Worm (Caenorhabditis elegans) whole organism, late embryonic: ENCODE data around the gene mgl-3.

ENCODE experiments used
- F13H6.1 ChIP-seq: sonication (generic microtip); optimal IDR thresholded peaks from 2 replicates; lab custom pipeline; 2016; ENCODE audit warnings: missing genetic modification characterization, missing compliant biosample characterization
- ahr-1 ChIP-seq: sonication (generic microtip); optimal IDR thresholded peaks from 2 replicates; lab custom pipeline; 2016; ENCODE audit warnings: missing genetic modification characterization, missing compliant biosample characterization
- fkh-6 ChIP-seq: sonication (generic microtip); optimal IDR thresholded peaks from 2 replicates; lab custom pipeline; 2016; ENCODE audit warnings: missing genetic modification characterization, missing compliant biosample characterization
- hlh-8 ChIP-seq: sonication (generic microtip); optimal IDR thresholded peaks from 2 replicates; lab custom pipeline; 2016; ENCODE audit warnings: missing genotype, missing genetic modification characterization, missing compliant biosample characterization
- odd-2 ChIP-seq: sonication (generic microtip); optimal IDR thresholded peaks from 2 replicates; lab custom pipeline; 2017; ENCODE audit warnings: antibody characterized with exemption, mild to moderate bottlenecking, missing genetic modification characterization, missing compliant biosample characterization
- pax-1 ChIP-seq: fragments of 150-350 bp; optimal IDR thresholded peaks from 2 replicates; lab custom pipeline; 2014; ENCODE audit warnings: missing biosample characterization, missing genetic modification characterization
- rnt-1 ChIP-seq: sonication (generic microtip); optimal IDR thresholded peaks from 2 replicates; lab custom pipeline; 2016; ENCODE audit warnings: missing genetic modification characterization, missing compliant biosample characterization
- sox-2 ChIP-seq: fragments of 200-800 bp; sonication (Bioruptor generic); IDR thresholded peaks from 2 replicates; pipeline ENCODE4 v1.3.6; 2022; ENCODE audit warnings: missing genetic modification reagents, missing genetic modification characterization, missing compliant biosample characterization
- ttx-3 ChIP-seq: sonication (generic microtip); optimal IDR thresholded peaks from 2 replicates; lab custom pipeline; 2016; ENCODE audit warnings: missing genetic modification reagents, missing genetic modification characterization, missing compliant biosample characterization
- zip-5 ChIP-seq: sonication (generic microtip); optimal IDR thresholded peaks from 2 replicates; lab custom pipeline; 2016; ENCODE audit warnings: missing genetic modification characterization, missing compliant biosample characterization

mgl-3 gene

DNA sequence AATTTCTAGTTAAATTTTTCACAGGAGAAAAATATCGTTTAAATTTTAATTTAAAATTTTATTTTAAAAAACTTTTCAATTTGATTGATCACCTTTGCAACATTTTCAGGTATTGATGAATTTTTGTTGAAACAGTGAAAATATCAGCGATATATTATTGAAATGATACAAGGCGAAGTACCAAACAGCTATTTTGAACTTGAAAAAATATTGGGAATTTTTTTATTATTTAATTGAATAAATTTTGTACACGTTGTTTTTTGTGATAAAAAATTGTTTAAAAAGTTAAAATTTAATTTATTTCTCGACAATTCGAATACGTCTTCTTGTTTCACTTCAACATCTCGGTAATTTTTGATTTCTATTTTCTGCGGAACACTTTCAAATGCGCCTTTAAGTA lies 54.9 kb downstream of the mgl-3 start, which contains the start of gene B0273.1:
Gene B0273.1 (plus strand): TSS at position 301 of the 400 bp plus-strand sequence.
- TF ChIP-seq odd-2 (tag; lab: Kevin White, UChicago) (no peak), sox-2 (no peak), zip-5 (tag; lab: Kevin White, UChicago) (no peak), rnt-1 (tag; lab: Kevin White, UChicago) (no peak)

- TF ChIP-seq ahr-1 (tag; lab: Kevin White, UChicago) (no peak), hlh-8 (tag; lab: Kevin White, UChicago) (no peak), F13H6.1 (tag; lab: Kevin White, UChicago) (no peak), pax-1 (tag; lab: Kevin White, UChicago) (no peak), ttx-3 (tag; lab: Kevin White, UChicago) (no peak), fkh-6 (tag; lab: Kevin White, UChicago) (no peak)
Measured at ce11 chrIV:5494099-5494498, 55.3 kb downstream of the mgl-3 start.
